Fruit fly (Drosophila melanogaster): ENCODE results near the gene Psa.

DNA sequence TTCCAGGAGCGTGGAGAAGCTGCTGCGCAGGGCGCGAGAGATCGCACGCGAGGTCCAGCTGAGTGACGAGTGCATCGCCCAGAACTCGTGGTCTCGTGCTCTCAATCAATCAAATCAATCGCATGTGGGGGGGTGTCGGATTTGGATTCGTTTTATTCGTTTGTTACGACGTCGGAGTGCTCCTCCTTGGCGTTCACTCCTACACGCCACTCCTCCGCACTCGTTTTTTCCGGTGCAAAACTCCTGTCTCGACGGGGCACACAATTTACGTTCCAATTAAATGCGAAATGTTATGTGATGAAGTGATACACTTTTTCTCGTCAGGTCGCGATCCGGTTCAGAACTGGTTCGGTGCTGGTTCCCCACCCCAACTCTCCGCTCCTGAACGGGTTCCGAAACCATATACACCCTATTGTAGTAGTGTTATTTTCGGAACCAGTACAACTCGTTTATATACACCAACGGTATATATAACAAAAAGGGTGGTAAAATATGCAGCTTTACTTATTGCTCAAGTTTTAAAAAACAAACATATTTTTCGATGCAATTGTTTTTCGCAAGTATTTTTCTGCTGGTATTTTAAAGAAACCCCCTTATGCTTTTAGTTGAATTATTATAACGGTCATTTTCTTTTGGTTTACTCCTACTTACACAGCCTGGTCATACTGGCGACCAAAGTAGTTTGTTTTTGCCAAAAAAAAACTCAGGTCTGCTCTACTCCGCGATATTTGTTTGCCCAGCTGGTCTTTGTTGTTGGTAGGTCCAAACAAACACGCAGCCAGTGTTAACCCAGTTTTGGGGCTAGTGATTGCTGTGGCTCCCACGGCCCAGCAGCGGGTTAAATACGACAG, 34.1 kb downstream of the Psa start, which contains the start of the genes CG12091 and pns:
- TF ChIP-seq Snoo (tag; optimal IDR thresholded peaks at IDR 0.05) (peak; percentile 65), CG10348 (GFP tag; IDR thresholded peaks at IDR 0.05) (no peak), CG34367 (tag; optimal IDR thresholded peaks at IDR 0.05) (peak; percentile 25), CG15710 (tag; optimal IDR thresholded peaks at IDR 0.05) (peak; percentile 24), Ets98B (GFP tag; IDR thresholded peaks at IDR 0.05) (peak; percentile 63), CG12605 (GFP tag; IDR thresholded peaks at IDR 0.05) (0 out of 2 replicates have a peak, but pooled peaks have one; percentile 18), rn (GFP tag; IDR thresholded peaks at IDR 0.05) (no peak), CG9948 (tag; optimal IDR thresholded peaks at IDR 0.05) (peak; percentile 16), fd96Ca (GFP tag; IDR thresholded peaks at IDR 0.05) (0 out of 3 replicates have a peak, but pooled peaks have one; percentile 13)
